Fruit fly (Drosophila melanogaster) Kc167 (cell line): ENCODE data around the gene CG15465.

Source experiments
- Sin3A ChIP-seq: fragments of >200 bp; optimal IDR thresholded peaks from 2 replicates; lab custom pipeline; 2018; ENCODE audit warnings: missing external identifiers
- h ChIP-seq: fragments of >200 bp; optimal IDR thresholded peaks from 3 replicates; lab custom pipeline; 2018; ENCODE audit warnings: missing external identifiers
- insv ChIP-seq: fragments of >200 bp; optimal IDR thresholded peaks from 3 replicates; lab custom pipeline; 2018; ENCODE audit warnings: missing external identifiers
- psq ChIP-seq: fragments of >200 bp; optimal IDR thresholded peaks from 2 replicates; lab custom pipeline; 2017; ENCODE audit warnings: missing external identifiers

DNA sequence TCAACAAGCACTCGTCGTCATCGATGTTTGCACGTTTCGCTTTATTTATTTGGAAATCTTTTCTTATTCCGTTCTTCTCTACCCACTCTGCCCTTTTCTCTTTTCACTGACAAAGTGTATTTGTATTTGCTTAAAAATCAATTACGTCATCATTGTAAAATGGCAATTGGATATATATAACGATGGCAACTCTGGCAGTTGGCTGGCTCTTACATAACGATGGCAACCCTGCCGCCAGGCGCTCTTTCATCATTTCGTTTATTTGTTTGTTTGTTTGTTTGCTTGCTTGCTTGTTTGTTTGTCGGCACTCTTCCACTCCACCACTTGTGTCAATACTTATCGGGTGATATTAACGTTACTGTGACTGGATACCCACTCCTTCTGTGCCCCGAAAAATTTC is 82.6 kb downstream of the CG15465 start:
- TF ChIP-seq Sin3A (lab: Kevin White, UChicago) (no peak), psq (lab: Kevin White, UChicago) (no peak), h (lab: Kevin White, UChicago) (no peak), insv (lab: Kevin White, UChicago) (no peak)
